Worm (Caenorhabditis elegans) whole organism, L4/young adult: ENCODE data around the gene nspc-13.

Source experiments
- W03F9.2 ChIP-seq: fragments of 150-350 bp; optimal IDR thresholded peaks from 2 replicates; lab custom pipeline; 2014; ENCODE audit warnings: missing biosample characterization, missing genetic modification characterization
- dao-5 ChIP-seq: sonication (generic microtip); optimal IDR thresholded peaks from 2 replicates; lab custom pipeline; 2016; ENCODE audit warnings: missing genotype, missing genetic modification characterization, moderate library complexity, missing compliant biosample characterization
- him-1 ChIP-seq: sonication (generic microtip); optimal IDR thresholded peaks from 2 replicates; lab custom pipeline; 2016; ENCODE audit warnings: missing genotype, missing genetic modification reagents, missing genetic modification characterization, missing compliant biosample characterization

DNA sequence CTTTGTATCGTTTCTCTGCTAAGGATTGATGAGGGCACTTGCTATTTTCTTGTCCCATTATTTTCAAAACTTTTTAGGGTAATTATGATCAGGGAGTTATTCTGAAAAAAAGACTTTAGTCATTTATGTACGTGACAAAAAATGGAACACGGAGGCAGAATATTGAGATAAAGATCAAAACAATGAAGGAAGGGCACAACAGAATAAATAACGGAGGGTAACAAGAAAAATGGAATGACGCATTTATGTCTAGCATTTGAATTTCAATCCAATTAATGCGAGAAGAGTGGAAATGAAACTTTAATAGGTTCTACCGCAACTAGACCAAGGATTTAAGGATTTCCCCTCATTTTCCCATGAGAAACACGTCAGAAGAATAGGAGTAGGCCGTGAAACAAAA, 21.1 kb downstream of the nspc-13 start, which contains the start of gene glb-13:
- TF ChIP-seq him-1 (no peak), dao-5 (tag; lab: Kevin White, UChicago) (no peak), W03F9.2 (tag; lab: Kevin White, UChicago) (no peak)
